Worm (Caenorhabditis elegans) whole organism, early embryonic: ENCODE measurements around the gene C26E6.12.

Experiments used
- ama-1 ChIP-seq: fragments of 150-350 bp; optimal IDR thresholded peaks from 2 replicates; lab custom pipeline; 2014
- ceh-36 ChIP-seq: sonication (generic microtip); optimal IDR thresholded peaks from 2 replicates; lab custom pipeline; 2016; ENCODE audit warnings: missing genetic modification characterization, inconsistent platforms, missing compliant biosample characterization

- TF ChIP-seq ama-1 (lab: Kevin White, UChicago) (no peak), ceh-36 (no peak)
These were observed 36.1 kb upstream of the C26E6.12 start for ce11 chrIII:4968146-4968545.
